Worm (Caenorhabditis elegans) whole organism, L1 larva: ENCODE measurements around the gene rps-3.
A peak's percentile ranks its signal among the peaks of the same experiment; 100 is the strongest.

Experiments used
- C34B4.2 ChIP-seq: sonication (generic microtip); optimal IDR thresholded peaks from 2 replicates; lab custom pipeline; 2017; ENCODE audit warnings: mild to moderate bottlenecking, missing genetic modification characterization, missing compliant biosample characterization
- ceh-8 ChIP-seq: fragments of 200-800 bp; sonication (Bioruptor generic); optimal IDR thresholded peaks from 2 replicates; lab custom pipeline; 2018; ENCODE audit warnings: mild to moderate bottlenecking, missing genetic modification characterization, moderate library complexity, missing compliant biosample characterization
- ces-1 ChIP-seq: fragments of 150-350 bp; optimal IDR thresholded peaks from 2 replicates; lab custom pipeline; 2014; ENCODE audit warnings: missing biosample characterization, missing genetic modification reagents, missing genetic modification characterization
- elt-2 ChIP-seq: sonication (generic microtip); optimal IDR thresholded peaks from 2 replicates; lab custom pipeline; 2016; ENCODE audit warnings: missing genetic modification characterization, mild to moderate bottlenecking, inconsistent platforms, missing compliant biosample characterization, missing genetic modification reagents
- irx-1 ChIP-seq: sonication (generic microtip); optimal IDR thresholded peaks from 2 replicates; lab custom pipeline; 2016; ENCODE audit warnings: missing genetic modification characterization, missing compliant biosample characterization
- lin-39 ChIP-seq: fragments of 150-350 bp; optimal IDR thresholded peaks from 2 replicates; lab custom pipeline; 2014; ENCODE audit warnings: missing biosample characterization, missing genetic modification reagents, missing genetic modification characterization
- lsy-2 ChIP-seq, 2 experiments: fragments of 150-350 bp; optimal IDR thresholded peaks; 2 replicates each; lab custom pipeline; 2014; ENCODE audit warnings: missing biosample characterization in 2 of 2, missing genetic modification characterization in 2 of 2
- nhr-12 ChIP-seq: sonication (generic microtip); optimal IDR thresholded peaks from 2 replicates; lab custom pipeline; 2017; ENCODE audit warnings: missing biosample characterization, missing genetic modification characterization
- nhr-237 ChIP-seq: fragments of 150-350 bp; optimal IDR thresholded peaks from 2 replicates; lab custom pipeline; 2014; ENCODE audit warnings: missing biosample characterization, missing genetic modification characterization
- nhr-28 ChIP-seq: fragments of 150-350 bp; optimal IDR thresholded peaks from 2 replicates; lab custom pipeline; 2014; ENCODE audit warnings: missing biosample characterization, missing genetic modification characterization
- nhr-76 ChIP-seq: sonication (generic microtip); optimal IDR thresholded peaks from 2 replicates; lab custom pipeline; 2017; ENCODE audit warnings: missing biosample characterization, missing genetic modification characterization
- snpc-4 ChIP-seq: fragments of 150-350 bp; optimal IDR thresholded peaks from 2 replicates; lab custom pipeline; 2014; ENCODE audit warnings: missing biosample characterization, missing genetic modification characterization
- unc-86 ChIP-seq: sonication (generic microtip); optimal IDR thresholded peaks from 2 replicates; lab custom pipeline; 2016; ENCODE audit warnings: missing genetic modification characterization, missing compliant biosample characterization

- TF ChIP-seq elt-2, result peak; percentile 33
- TF ChIP-seq nhr-28 (tag; lab: Kevin White, UChicago), result no peak
- no peak for TF ChIP-seq nhr-12 (tag; lab: Kevin White, UChicago)
- no peak for TF ChIP-seq ces-1 (GFP tag; lab: Kevin White, UChicago)
- TF ChIP-seq lin-39 (tag; lab: Kevin White, UChicago), result no peak
- TF ChIP-seq lsy-2 (tag; optimal IDR thresholded peaks at IDR 0.05; lab: Kevin White, UChicago), result no peak
- TF ChIP-seq ceh-8 (GFP tag; lab: Kevin White, UChicago), result no peak
- TF ChIP-seq nhr-76 (tag; lab: Kevin White, UChicago), result no peak
- no peak for TF ChIP-seq C34B4.2
- no peak for TF ChIP-seq nhr-237 (tag; lab: Kevin White, UChicago)
- no peak for TF ChIP-seq snpc-4
- TF ChIP-seq unc-86 (tag; lab: Kevin White, UChicago), result no peak
- TF ChIP-seq irx-1 (tag; lab: Kevin White, UChicago), result no peak
Observed at ce11 chrIII:6177631-6178030, 29.0 kb upstream of the rps-3 start.
